Fruit fly (Drosophila melanogaster) whole organism, embryonic: ENCODE measurements around the gene CG12522.

Experiments
- Atf6 ChIP-seq: fragments of 200-800 bp; sonication (Bioruptor generic); IDR thresholded peaks from 2 replicates; pipeline ENCODE4 v1.3.6; 2022; ENCODE audit warnings: missing biosample characterization, missing genetic modification characterization
- CG10321 ChIP-seq: fragments of 200-800 bp; sonication (Bioruptor generic); IDR thresholded peaks from 2 replicates; pipeline ENCODE4 v1.3.6; 2022; ENCODE audit warnings: missing biosample characterization, missing genetic modification characterization
- CG10654 ChIP-seq: fragments of 200-800 bp; sonication (Bioruptor generic); optimal IDR thresholded peaks from 2 replicates; lab custom pipeline; 2016; ENCODE audit warnings: missing biosample characterization, missing genetic modification characterization
- CG10959 ChIP-seq: fragments of 200-800 bp; sonication (Bioruptor generic); IDR thresholded peaks from 2 replicates; pipeline ENCODE4 v1.3.6; 2022; ENCODE audit warnings: missing biosample characterization, missing genetic modification characterization
- CG11398 ChIP-seq: fragments of 200-800 bp; sonication (Bioruptor generic); optimal IDR thresholded peaks from 2 replicates; lab custom pipeline; 2016; ENCODE audit warnings: missing biosample characterization, missing genetic modification characterization
- CG11456 ChIP-seq: fragments of 200-800 bp; sonication (Bioruptor generic); IDR thresholded peaks from 3 replicates; pipeline ENCODE4 v1.3.6; 2022; ENCODE audit warnings: missing biosample characterization, missing genetic modification characterization
- CG12744 ChIP-seq: fragments of 200-800 bp; sonication (Bioruptor generic); optimal IDR thresholded peaks from 2 replicates; lab custom pipeline; 2016; ENCODE audit warnings: missing biosample characterization, missing genetic modification characterization
- CG17328 ChIP-seq: fragments of 200-800 bp; sonication (Bioruptor generic); IDR thresholded peaks from 2 replicates; pipeline ENCODE4 v1.3.6; 2022; ENCODE audit warnings: missing biosample characterization, missing genetic modification characterization
- CG17912 ChIP-seq: fragments of 200-800 bp; sonication (Bioruptor generic); optimal IDR thresholded peaks from 2 replicates; lab custom pipeline; 2018; ENCODE audit warnings: missing biosample characterization, mild to moderate bottlenecking, missing genetic modification characterization
- CG1832 ChIP-seq: fragments of 200-800 bp; sonication (Bioruptor generic); optimal IDR thresholded peaks from 2 replicates; lab custom pipeline; 2017; ENCODE audit warnings: missing biosample characterization, mild to moderate bottlenecking, missing genetic modification characterization, inconsistent platforms
- CG18599 ChIP-seq: fragments of 200-800 bp; sonication (Bioruptor generic); optimal IDR thresholded peaks from 3 replicates; lab custom pipeline; 2017; ENCODE audit warnings: missing biosample characterization, missing genetic modification characterization, mild to moderate bottlenecking, moderate library complexity, missing genetic modification reagents
- CG2712 ChIP-seq: fragments of 200-800 bp; optimal IDR thresholded peaks from 3 replicates; lab custom pipeline; 2019; ENCODE audit warnings: missing biosample characterization, mild to moderate bottlenecking, missing genetic modification characterization, moderate library complexity
- CG2889 ChIP-seq: fragments of 200-800 bp; sonication (Bioruptor generic); IDR thresholded peaks from 3 replicates; pipeline ENCODE4 v1.3.6; 2022; ENCODE audit warnings: missing biosample characterization, missing genetic modification characterization
- CG31441 ChIP-seq: fragments of 200-800 bp; sonication (Bioruptor generic); IDR thresholded peaks from 2 replicates; pipeline ENCODE4 v1.3.6; 2022; ENCODE audit warnings: missing biosample characterization, missing genetic modification characterization
- CG3838 ChIP-seq: fragments of 200-800 bp; sonication (Bioruptor generic); optimal IDR thresholded peaks from 3 replicates; lab custom pipeline; 2016; ENCODE audit warnings: missing biosample characterization, missing genetic modification characterization
- CG4282 ChIP-seq: fragments of 200-800 bp; sonication (Bioruptor generic); optimal IDR thresholded peaks from 2 replicates; lab custom pipeline; 2016; ENCODE audit warnings: missing biosample characterization, missing genetic modification characterization
- CG4707 ChIP-seq: fragments of 200-800 bp; sonication (Bioruptor generic); optimal IDR thresholded peaks from 2 replicates; lab custom pipeline; 2018; ENCODE audit warnings: missing biosample characterization, mild to moderate bottlenecking, missing genetic modification characterization, moderate library complexity
- CG6254 ChIP-seq: fragments of 200-800 bp; sonication (Bioruptor generic); optimal IDR thresholded peaks from 3 replicates; lab custom pipeline; 2017; ENCODE audit warnings: mild to moderate bottlenecking, missing biosample characterization, missing genetic modification reagents, missing genetic modification characterization
- CG7786 ChIP-seq: fragments of 200-800 bp; sonication (Bioruptor generic); optimal IDR thresholded peaks from 2 replicates; lab custom pipeline; 2016; ENCODE audit warnings: missing biosample characterization, missing genetic modification characterization
- CG8290 ChIP-seq, 3 experiments: fragments of 200-800 bp; sonication (Bioruptor generic); optimal IDR thresholded peaks; 2 replicates each; lab custom pipeline; 2016 to 2019; ENCODE audit warnings: missing biosample characterization in 3 of 3, missing genetic modification characterization in 3 of 3, mild to moderate bottlenecking in 2 of 3, moderate library complexity in 1 of 3
- CG9437 ChIP-seq: fragments of 200-800 bp; sonication (Bioruptor generic); optimal IDR thresholded peaks from 2 replicates; lab custom pipeline; 2018; ENCODE audit warnings: missing biosample characterization, mild to moderate bottlenecking, missing genetic modification characterization
- CG9876 ChIP-seq: fragments of 200-800 bp; sonication (Bioruptor generic); optimal IDR thresholded peaks from 2 replicates; lab custom pipeline; 2016; ENCODE audit warnings: missing biosample characterization, missing genetic modification characterization
- Dref ChIP-seq: fragments of 200-800 bp; sonication (Bioruptor generic); IDR thresholded peaks from 2 replicates; pipeline ENCODE4 v1.3.6; 2022; ENCODE audit warnings: missing biosample characterization, missing genetic modification characterization
- Fer2 ChIP-seq: fragments of 200-800 bp; sonication (Bioruptor generic); optimal IDR thresholded peaks from 2 replicates; lab custom pipeline; 2018; ENCODE audit warnings: missing biosample characterization, mild to moderate bottlenecking, missing genetic modification characterization, moderate library complexity
- HLH3B ChIP-seq: fragments of 200-800 bp; sonication (Bioruptor generic); IDR thresholded peaks from 2 replicates; pipeline ENCODE4 v1.3.6; 2022; ENCODE audit warnings: missing biosample characterization, missing genetic modification characterization
- HmgD ChIP-seq: fragments of 200-800 bp; sonication (Bioruptor generic); optimal IDR thresholded peaks from 3 replicates; lab custom pipeline; 2016; ENCODE audit warnings: missing biosample characterization, missing genetic modification characterization
- Hmx ChIP-seq: fragments of 200-800 bp; sonication (Bioruptor generic); optimal IDR thresholded peaks from 2 replicates; lab custom pipeline; 2016; ENCODE audit warnings: missing biosample characterization, missing genetic modification characterization
- Jarid2 ChIP-seq: fragments of 200-800 bp; sonication (Bioruptor generic); optimal IDR thresholded peaks from 3 replicates; lab custom pipeline; 2017; ENCODE audit warnings: mild to moderate bottlenecking, missing biosample characterization, missing genetic modification reagents, missing genetic modification characterization
- Lhr ChIP-seq: fragments of 200-800 bp; sonication (Bioruptor generic); optimal IDR thresholded peaks from 3 replicates; lab custom pipeline; 2017; ENCODE audit warnings: mild to moderate bottlenecking, missing biosample characterization, missing genetic modification reagents, missing genetic modification characterization
- MTF-1 ChIP-seq: fragments of 200-800 bp; sonication (Bioruptor generic); optimal IDR thresholded peaks from 2 replicates; lab custom pipeline; 2018; ENCODE audit warnings: missing biosample characterization, mild to moderate bottlenecking, missing genetic modification characterization, borderline replicate concordance
- NC2β ChIP-seq: fragments of 200-800 bp; sonication (Bioruptor generic); optimal IDR thresholded peaks from 2 replicates; lab custom pipeline; 2016; ENCODE audit warnings: missing biosample characterization, missing genetic modification characterization
- Rx ChIP-seq: fragments of 200-800 bp; sonication (Bioruptor generic); IDR thresholded peaks from 2 replicates; pipeline ENCODE4 v1.3.6; 2022; ENCODE audit warnings: missing biosample characterization, missing genetic modification characterization
- Sox100B ChIP-seq: fragments of 200-800 bp; sonication (Bioruptor generic); optimal IDR thresholded peaks from 3 replicates; lab custom pipeline; 2018; ENCODE audit warnings: missing biosample characterization, mild to moderate bottlenecking, missing genetic modification characterization
- TFAM ChIP-seq: fragments of 200-800 bp; sonication (Bioruptor generic); optimal IDR thresholded peaks from 2 replicates; lab custom pipeline; 2017; ENCODE audit warnings: missing biosample characterization, missing genetic modification characterization, inconsistent platforms
- chinmo ChIP-seq: fragments of 200-800 bp; sonication (Bioruptor generic); IDR thresholded peaks from 4 replicates; pipeline ENCODE4 v1.3.6; 2022; ENCODE audit warnings: missing biosample characterization, missing genetic modification characterization; ENCODE audit not compliant: partially characterized antibody
- danr ChIP-seq: fragments of 200-800 bp; sonication (Bioruptor generic); IDR thresholded peaks from 2 replicates; pipeline ENCODE4 v1.3.6; 2022; ENCODE audit warnings: missing biosample characterization, missing genetic modification characterization
- hb ChIP-seq: fragments of 200-800 bp; sonication (Bioruptor generic); IDR thresholded peaks from 3 replicates; pipeline ENCODE4 v1.3.6; 2022; ENCODE audit warnings: missing biosample characterization, missing genetic modification characterization; ENCODE audit not compliant: partially characterized antibody
- hth ChIP-seq: fragments of >200 bp; optimal IDR thresholded peaks from 2 replicates; lab custom pipeline; 2017; ENCODE audit warnings: inconsistent platforms
- insv ChIP-seq, 2 experiments: fragments of 200-800 bp; sonication (Bioruptor generic); optimal IDR thresholded peaks; 3 replicates each; lab custom pipeline; 2016 to 2018; ENCODE audit warnings: missing biosample characterization in 2 of 2, missing genetic modification characterization in 2 of 2
- jumu ChIP-seq: fragments of 200-800 bp; sonication (Bioruptor generic); optimal IDR thresholded peaks from 3 replicates; lab custom pipeline; 2016; ENCODE audit warnings: missing biosample characterization, missing genetic modification characterization
- kay ChIP-seq: fragments of 200-800 bp; sonication (Bioruptor generic); optimal IDR thresholded peaks from 2 replicates; lab custom pipeline; 2016; ENCODE audit warnings: missing biosample characterization, missing genetic modification characterization
- klu ChIP-seq: fragments of 200-800 bp; sonication (Bioruptor generic); IDR thresholded peaks from 2 replicates; pipeline ENCODE4 v1.3.6; 2022; ENCODE audit warnings: missing biosample characterization, missing genetic modification characterization
- mld ChIP-seq: fragments of 200-800 bp; sonication (Bioruptor generic); IDR thresholded peaks from 3 replicates; pipeline ENCODE4 v1.3.6; 2022; ENCODE audit warnings: missing biosample characterization, missing genetic modification characterization; ENCODE audit not compliant: partially characterized antibody
- nom ChIP-seq: fragments of 200-800 bp; sonication (Bioruptor generic); optimal IDR thresholded peaks from 2 replicates; lab custom pipeline; 2017; ENCODE audit warnings: missing biosample characterization, missing genetic modification characterization, mild to moderate bottlenecking, moderate library complexity, missing genetic modification reagents
- phol ChIP-seq: fragments of 200-800 bp; sonication (Bioruptor generic); optimal IDR thresholded peaks from 3 replicates; lab custom pipeline; 2018; ENCODE audit warnings: missing biosample characterization, mild to moderate bottlenecking, missing genetic modification characterization, moderate library complexity
- tin ChIP-seq: fragments of 200-800 bp; sonication (Bioruptor generic); optimal IDR thresholded peaks from 3 replicates; lab custom pipeline; 2016; ENCODE audit warnings: missing biosample characterization, missing genetic modification characterization
- trem ChIP-seq: fragments of 200-800 bp; optimal IDR thresholded peaks from 3 replicates; lab custom pipeline; 2019; ENCODE audit warnings: missing biosample characterization, mild to moderate bottlenecking, missing genetic modification characterization, moderate library complexity
- unc-4 ChIP-seq: fragments of 200-800 bp; sonication (Bioruptor generic); IDR thresholded peaks from 2 replicates; pipeline ENCODE4 v1.3.6; 2022; ENCODE audit warnings: missing biosample characterization, missing genetic modification characterization; ENCODE audit not compliant: partially characterized antibody
- zen ChIP-seq: fragments of 200-800 bp; sonication (Bioruptor generic); optimal IDR thresholded peaks from 3 replicates; lab custom pipeline; 2018; ENCODE audit warnings: missing biosample characterization, mild to moderate bottlenecking, missing genetic modification characterization, moderate library complexity
- zfh1 ChIP-seq: fragments of 200-800 bp; sonication (Bioruptor generic); IDR thresholded peaks from 3 replicates; pipeline ENCODE4 v1.3.6; 2022; ENCODE audit warnings: missing biosample characterization, missing genetic modification characterization

CG12522 gene

dm6 chr3L:11096195-11096908 is 11.7 kb upstream of the CG12522 start, which contains the start of the genes CG46439, Iyd and CG33947 (continued):
- TF ChIP-seq CG9437 (GFP tag; lab: Kevin White, UChicago) (no peak), CG4282 (GFP tag; lab: Kevin White, UChicago) (no peak), hth (lab: Kevin White, UChicago) (no peak), tin (GFP tag; lab: Kevin White, UChicago) (no peak), phol (no peak), CG9876 (GFP tag; lab: Kevin White, UChicago) (no peak), insv (GFP tag; optimal IDR thresholded peaks at IDR 0.05; lab: Kevin White, UChicago) (no peak), kay (GFP tag; lab: Kevin White, UChicago) (no peak), klu (GFP tag; lab: Robert Waterston, UW) (no peak), HLH3B (GFP tag; lab: Robert Waterston, UW) (no peak), CG3838 (GFP tag; lab: Kevin White, UChicago) (no peak), zen (tag; lab: Kevin White, UChicago) (no peak), Fer2 (tag; lab: Kevin White, UChicago) (no peak), CG10959 (no peak), zfh1 (GFP tag; lab: Robert Waterston, UW) (0 out of 3 replicates have a peak, but pooled peaks have one; percentile 32), CG1832 (GFP tag; lab: Kevin White, UChicago) (no peak), CG8290 (GFP tag; optimal IDR thresholded peaks at IDR 0.05; lab: Kevin White, UChicago) (no peak), CG8290 (tag; optimal IDR thresholded peaks at IDR 0.05; lab: Kevin White, UChicago) (no peak), CG12744 (GFP tag; lab: Kevin White, UChicago) (no peak), Jarid2 (GFP tag; lab: Kevin White, UChicago) (no peak), Lhr (no peak), HmgD (GFP tag; lab: Kevin White, UChicago) (no peak), CG11456 (GFP tag; lab: Robert Waterston, UW) (no peak), trem (tag; lab: Kevin White, UChicago) (peak; percentile 18), Dref (GFP tag; lab: Robert Waterston, UW) (no peak), CG7786 (GFP tag; lab: Kevin White, UChicago) (no peak), Hmx (GFP tag; lab: Kevin White, UChicago) (no peak), chinmo (GFP tag; lab: Robert Waterston, UW) (0 out of 4 replicates have a peak, but pooled peaks have one; percentile 76), danr (GFP tag; lab: Robert Waterston, UW) (no peak), hb (no peak), mld (GFP tag; lab: Robert Waterston, UW) (no peak), NC2β (peak; percentile 26), CG6254 (GFP tag; lab: Kevin White, UChicago) (no peak), CG10654 (GFP tag; lab: Kevin White, UChicago) (no peak), CG10321 (GFP tag; lab: Robert Waterston, UW) (no peak), unc-4 (peak; percentile 40; the same call in 1 of the 2 replicates), CG18599 (GFP tag; lab: Kevin White, UChicago) (no peak), CG11398 (no peak), Atf6 (peak; percentile 56), CG17328 (GFP tag; lab: Robert Waterston, UW) (no peak), CG4707 (GFP tag; lab: Kevin White, UChicago) (no peak), nom (peak; percentile 95), CG31441 (GFP tag; lab: Robert Waterston, UW) (no peak), TFAM (GFP tag; lab: Kevin White, UChicago) (no peak), Sox100B (GFP tag; lab: Kevin White, UChicago) (no peak), CG17912 (GFP tag; lab: Kevin White, UChicago) (no peak), CG2712 (peak; percentile 5), Rx (GFP tag; lab: Robert Waterston, UW) (no peak), jumu (GFP tag; lab: Kevin White, UChicago) (no peak), CG2889 (GFP tag; lab: Robert Waterston, UW) (no peak), MTF-1 (GFP tag; lab: Kevin White, UChicago) (no peak)
